Worm (Caenorhabditis elegans) whole organism, late embryonic: ENCODE measurements around the gene T19D12.1.

ENCODE experiments used
- C08G9.2 ChIP-seq: sonication (generic microtip); optimal IDR thresholded peaks from 2 replicates; lab custom pipeline; 2016; ENCODE audit warnings: mild to moderate bottlenecking, missing genetic modification characterization, moderate library complexity, missing compliant biosample characterization
- F13H6.1 ChIP-seq: sonication (generic microtip); optimal IDR thresholded peaks from 2 replicates; lab custom pipeline; 2016; ENCODE audit warnings: missing genetic modification characterization, missing compliant biosample characterization
- K09A11.1 ChIP-seq: sonication (generic microtip); optimal IDR thresholded peaks from 2 replicates; lab custom pipeline; 2017; ENCODE audit warnings: antibody characterized with exemption, mild to moderate bottlenecking, missing genetic modification characterization, missing compliant biosample characterization; ENCODE audit not compliant: insufficient read depth
- Y22D7AL.16 ChIP-seq: sonication (generic microtip); optimal IDR thresholded peaks from 2 replicates; lab custom pipeline; 2016; ENCODE audit warnings: missing genetic modification characterization, missing compliant biosample characterization
- ama-1 ChIP-seq: fragments of 150-350 bp; optimal IDR thresholded peaks from 2 replicates; lab custom pipeline; 2014
- ceh-14 ChIP-seq: sonication (generic microtip); optimal IDR thresholded peaks from 2 replicates; lab custom pipeline; 2016; ENCODE audit warnings: missing genotype, missing genetic modification characterization, missing compliant biosample characterization
- ceh-18 ChIP-seq: sonication (generic microtip); optimal IDR thresholded peaks from 2 replicates; lab custom pipeline; 2016; ENCODE audit warnings: missing genetic modification characterization, missing compliant biosample characterization
- ceh-19 ChIP-seq: fragments of 200-800 bp; sonication (Bioruptor generic); optimal IDR thresholded peaks from 2 replicates; lab custom pipeline; 2018; ENCODE audit warnings: mild to moderate bottlenecking, missing genetic modification characterization, missing compliant biosample characterization
- ceh-22 ChIP-seq: sonication (generic microtip); optimal IDR thresholded peaks from 2 replicates; lab custom pipeline; 2017; ENCODE audit warnings: missing biosample characterization, missing genetic modification characterization
- ceh-30 ChIP-seq: fragments of 150-350 bp; optimal IDR thresholded peaks from 2 replicates; lab custom pipeline; 2014; ENCODE audit warnings: missing biosample characterization, missing genetic modification characterization
- ceh-34 ChIP-seq: sonication (generic microtip); optimal IDR thresholded peaks from 2 replicates; lab custom pipeline; 2016; ENCODE audit warnings: mild to moderate bottlenecking, missing genetic modification characterization, missing compliant biosample characterization
- ceh-6 ChIP-seq: fragments of 200-800 bp; sonication (Bioruptor generic); optimal IDR thresholded peaks from 2 replicates; lab custom pipeline; 2018; ENCODE audit warnings: mild to moderate bottlenecking, missing genetic modification characterization, missing compliant biosample characterization
- che-1 ChIP-seq: sonication (generic microtip); optimal IDR thresholded peaks from 2 replicates; lab custom pipeline; 2016; ENCODE audit warnings: mild to moderate bottlenecking, missing genetic modification characterization, missing compliant biosample characterization
- dmd-4 ChIP-seq: sonication (generic microtip); optimal IDR thresholded peaks from 2 replicates; lab custom pipeline; 2016; ENCODE audit warnings: borderline replicate concordance, missing genetic modification characterization, missing compliant biosample characterization
- dve-1 ChIP-seq: sonication (generic microtip); optimal IDR thresholded peaks from 2 replicates; lab custom pipeline; 2017; ENCODE audit warnings: antibody characterized with exemption, mild to moderate bottlenecking, missing genetic modification characterization, missing compliant biosample characterization
- elt-2 ChIP-seq: sonication (generic microtip); optimal IDR thresholded peaks from 2 replicates; lab custom pipeline; 2016; ENCODE audit warnings: missing genetic modification reagents, missing genetic modification characterization, missing compliant biosample characterization
- elt-4 ChIP-seq: sonication (generic microtip); optimal IDR thresholded peaks from 2 replicates; lab custom pipeline; 2016; ENCODE audit warnings: missing genetic modification characterization, missing compliant biosample characterization
- fax-1 ChIP-seq: sonication (generic microtip); optimal IDR thresholded peaks from 2 replicates; lab custom pipeline; 2016; ENCODE audit warnings: missing genotype, missing genetic modification characterization, missing compliant biosample characterization
- fkh-10 ChIP-seq: fragments of 150-350 bp; optimal IDR thresholded peaks from 2 replicates; lab custom pipeline; 2014; ENCODE audit warnings: missing biosample characterization, missing genetic modification reagents, missing genetic modification characterization
- gmeb-2 ChIP-seq: sonication (generic microtip); optimal IDR thresholded peaks from 2 replicates; lab custom pipeline; 2016; ENCODE audit warnings: missing genetic modification characterization, inconsistent platforms, missing compliant biosample characterization
- hlh-15 ChIP-seq: sonication (generic microtip); optimal IDR thresholded peaks from 2 replicates; lab custom pipeline; 2016; ENCODE audit warnings: missing genetic modification characterization, missing compliant biosample characterization
- hlh-30 ChIP-seq: sonication (generic microtip); optimal IDR thresholded peaks from 2 replicates; lab custom pipeline; 2017; ENCODE audit warnings: antibody characterized with exemption, missing genetic modification characterization, missing compliant biosample characterization; ENCODE audit not compliant: insufficient read depth
- lin-11 ChIP-seq: fragments of 200-800 bp; sonication (Bioruptor generic); optimal IDR thresholded peaks from 2 replicates; lab custom pipeline; 2018; ENCODE audit warnings: mild to moderate bottlenecking, missing genetic modification characterization, missing compliant biosample characterization
- madf-2 ChIP-seq: sonication (generic microtip); optimal IDR thresholded peaks from 2 replicates; lab custom pipeline; 2017; ENCODE audit warnings: missing genetic modification characterization, missing compliant biosample characterization
- mec-3 ChIP-seq: sonication (generic microtip); optimal IDR thresholded peaks from 2 replicates; lab custom pipeline; 2016; ENCODE audit warnings: borderline replicate concordance, missing genetic modification characterization, missing compliant biosample characterization
- nfya-1 ChIP-seq: sonication (generic microtip); optimal IDR thresholded peaks from 2 replicates; lab custom pipeline; 2017; ENCODE audit warnings: missing genetic modification characterization, mild to moderate bottlenecking, missing compliant biosample characterization, antibody characterized with exemption, moderate library complexity
- nhr-232 ChIP-seq: sonication (generic microtip); optimal IDR thresholded peaks from 2 replicates; lab custom pipeline; 2016; ENCODE audit warnings: missing genetic modification characterization, missing compliant biosample characterization
- npax-4 ChIP-seq: sonication (generic microtip); optimal IDR thresholded peaks from 2 replicates; lab custom pipeline; 2016; ENCODE audit warnings: missing genetic modification characterization, missing compliant biosample characterization
- pag-3 ChIP-seq: sonication (generic microtip); optimal IDR thresholded peaks from 2 replicates; lab custom pipeline; 2016; ENCODE audit warnings: missing compliant biosample characterization, missing genetic modification characterization, borderline replicate concordance
- pat-9 ChIP-seq: fragments of 200-800 bp; sonication (Bioruptor generic); optimal IDR thresholded peaks from 2 replicates; lab custom pipeline; 2018; ENCODE audit warnings: mild to moderate bottlenecking, missing genetic modification characterization, moderate library complexity, missing compliant biosample characterization
- rnt-1 ChIP-seq: sonication (generic microtip); optimal IDR thresholded peaks from 2 replicates; lab custom pipeline; 2016; ENCODE audit warnings: missing genetic modification characterization, missing compliant biosample characterization
- sdc-2 ChIP-seq: sonication (generic microtip); optimal IDR thresholded peaks from 2 replicates; lab custom pipeline; 2016; ENCODE audit warnings: missing genotype, missing genetic modification characterization, missing compliant biosample characterization
- sox-4 ChIP-seq: sonication (generic microtip); optimal IDR thresholded peaks from 2 replicates; lab custom pipeline; 2017; ENCODE audit warnings: mild to moderate bottlenecking, missing genetic modification characterization, inconsistent platforms, missing compliant biosample characterization
- syd-9 ChIP-seq: sonication (generic microtip); optimal IDR thresholded peaks from 2 replicates; lab custom pipeline; 2016; ENCODE audit warnings: mild to moderate bottlenecking, missing genetic modification characterization, moderate library complexity, missing compliant biosample characterization
- tbx-2 ChIP-seq: sonication (generic microtip); optimal IDR thresholded peaks from 2 replicates; lab custom pipeline; 2016; ENCODE audit warnings: missing genetic modification characterization, missing compliant biosample characterization
- unc-86 ChIP-seq: sonication (generic microtip); optimal IDR thresholded peaks from 2 replicates; lab custom pipeline; 2016; ENCODE audit warnings: missing genetic modification characterization, missing compliant biosample characterization

Gene T19D12.1

DNA sequence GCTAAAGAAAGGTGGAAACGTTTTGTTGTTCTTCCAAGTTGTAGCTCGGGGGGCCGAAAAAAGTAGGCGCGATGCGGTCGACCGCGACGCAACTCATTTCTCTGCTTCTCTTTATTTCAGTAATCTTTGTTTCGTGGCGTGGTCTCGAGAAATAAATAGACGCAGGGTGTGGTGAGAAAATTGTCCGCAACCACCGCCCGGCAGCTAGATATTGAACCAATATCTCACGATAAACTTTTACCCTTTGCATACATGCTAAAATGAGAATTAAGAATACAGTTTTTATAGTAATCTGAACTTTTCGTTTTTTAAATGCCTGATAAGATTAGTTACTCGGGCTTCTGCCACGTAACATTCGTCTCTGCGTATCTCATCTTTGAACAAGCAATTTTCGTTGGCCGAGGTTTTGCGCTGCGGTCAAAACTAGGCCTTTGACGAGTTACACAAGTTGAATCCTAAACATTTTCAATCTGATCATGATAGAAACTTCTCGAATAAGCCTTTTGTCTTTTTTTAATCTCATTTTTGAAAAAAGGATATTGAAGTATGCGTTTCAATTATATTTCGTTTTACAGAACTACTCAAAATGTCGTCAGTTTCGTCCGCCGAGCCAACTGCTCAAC, 17.1 kb downstream of the T19D12.1 start, which contains the start of gene gyf-1 (continued):
- TF ChIP-seq ceh-22 (tag; lab: Kevin White, UChicago) (no peak), sdc-2 (tag; lab: Kevin White, UChicago) (no peak), hlh-15 (tag; lab: Kevin White, UChicago) (no peak), F13H6.1 (tag; lab: Kevin White, UChicago) (no peak), elt-4 (tag; lab: Kevin White, UChicago) (no peak), unc-86 (tag; lab: Kevin White, UChicago) (no peak), fkh-10 (GFP tag; lab: Kevin White, UChicago) (no peak), hlh-30 (tag; lab: Kevin White, UChicago) (no peak), fax-1 (tag; lab: Kevin White, UChicago) (no peak), ceh-30 (tag; lab: Kevin White, UChicago) (no peak), K09A11.1 (tag; lab: Kevin White, UChicago) (no peak), ceh-34 (tag; lab: Kevin White, UChicago) (peak; percentile 40), gmeb-2 (tag; lab: Kevin White, UChicago) (no peak)

DNA sequence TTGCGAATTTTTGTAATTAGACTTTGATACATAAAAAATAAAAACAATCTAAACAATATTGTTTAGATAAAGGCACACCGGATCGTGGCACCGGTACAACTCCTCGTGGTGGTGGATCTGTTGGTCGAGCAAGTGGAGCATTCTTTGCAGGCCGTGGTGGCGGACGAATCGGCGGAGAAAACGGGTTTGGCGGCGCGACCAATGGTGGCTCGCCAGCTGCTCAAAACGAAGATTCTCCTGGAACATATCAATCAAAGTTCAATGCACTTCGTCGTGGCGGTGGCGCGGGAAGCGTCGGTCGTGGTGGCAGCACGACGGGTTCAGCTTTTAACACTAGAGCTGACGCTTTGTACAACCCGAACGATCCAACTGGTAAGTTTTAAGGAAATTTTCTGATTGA, 19.3 kb downstream of the T19D12.1 start:
- TF ChIP-seq nhr-232 (tag; lab: Kevin White, UChicago), result no peak
- no peak for TF ChIP-seq tbx-2 (tag; lab: Kevin White, UChicago)
- TF ChIP-seq syd-9 (tag; lab: Kevin White, UChicago), result no peak
- no peak for TF ChIP-seq sdc-2 (tag; lab: Kevin White, UChicago)
- TF ChIP-seq npax-4 (tag; lab: Kevin White, UChicago), result no peak
- TF ChIP-seq, all 69 proteins: peak for 0

- TF ChIP-seq ceh-14 (tag; lab: Kevin White, UChicago) (no peak), pat-9 (tag; lab: Kevin White, UChicago) (no peak), C08G9.2 (no peak), elt-2 (tag; lab: Kevin White, UChicago) (no peak), sdc-2 (tag; lab: Kevin White, UChicago) (no peak), dve-1 (no peak), lin-11 (no peak), mec-3 (no peak), ama-1 (no peak), ceh-18 (tag; lab: Kevin White, UChicago) (no peak)
Observed at ce11 chrII:6689088-6689487, 22.4 kb downstream of the T19D12.1 start.

- no peak for TF ChIP-seq dve-1
Observed at ce11 chrII:6695388-6695787, 28.7 kb downstream of the T19D12.1 start, which contains the start of gene C18H9.5. C18H9.5 (minus strand) TSS chrII:6695566.

- TF ChIP-seq madf-2 (tag; lab: Kevin White, UChicago), result no peak
- TF ChIP-seq gmeb-2 (tag; lab: Kevin White, UChicago), result no peak
- TF ChIP-seq pag-3 (tag; lab: Kevin White, UChicago), result no peak
- no peak for TF ChIP-seq sdc-2 (tag; lab: Kevin White, UChicago)
- TF ChIP-seq ceh-6 (GFP tag; lab: Kevin White, UChicago), result no peak
- no peak for TF ChIP-seq rnt-1 (tag; lab: Kevin White, UChicago)
- no peak for TF ChIP-seq nfya-1 (tag; lab: Kevin White, UChicago)
Observed at ce11 chrII:6698784-6699183, 32.1 kb downstream of the T19D12.1 start, which contains the start of gene C18H9.1. C18H9.1 (plus strand) TSS chrII:6699084.

ce11 chrII:6701497-6701896, 34.8 kb downstream of the T19D12.1 start, which contains the start of gene C18H9.6:
C18H9.6 (minus strand) TSS chrII:6701625.
- TF ChIP-seq Y22D7AL.16 (no peak), F13H6.1 (tag; lab: Kevin White, UChicago) (no peak), sdc-2 (tag; lab: Kevin White, UChicago) (no peak), rnt-1 (tag; lab: Kevin White, UChicago) (no peak), ceh-34 (tag; lab: Kevin White, UChicago) (no peak), npax-4 (tag; lab: Kevin White, UChicago) (no peak), dmd-4 (tag; lab: Kevin White, UChicago) (no peak), K09A11.1 (tag; lab: Kevin White, UChicago) (no peak), ceh-19 (GFP tag; lab: Kevin White, UChicago) (no peak), C08G9.2 (no peak), sox-4 (tag; lab: Kevin White, UChicago) (no peak), che-1 (tag; lab: Kevin White, UChicago) (no peak), syd-9 (tag; lab: Kevin White, UChicago) (no peak)
